Worm (Caenorhabditis elegans) whole organism, L1 larva: Measurements from ENCODE around the gene H39E23.2.
A peak's percentile ranks its signal among the peaks of the same experiment; 100 is the strongest.

Experiments
- C34B4.2 ChIP-seq: sonication (generic microtip); optimal IDR thresholded peaks from 2 replicates; lab custom pipeline; 2017; ENCODE audit warnings: mild to moderate bottlenecking, missing genetic modification characterization, missing compliant biosample characterization
- aly-2 ChIP-seq: fragments of 150-350 bp; optimal IDR thresholded peaks from 2 replicates; lab custom pipeline; 2014; ENCODE audit warnings: missing biosample characterization, missing genetic modification characterization
- ama-1 ChIP-seq: fragments of 150-350 bp; optimal IDR thresholded peaks from 2 replicates; lab custom pipeline; 2014
- ceh-82 ChIP-seq, 3 experiments: fragments of 150-350 bp in 1 of 3; sonication (generic microtip) in 2 of 3; optimal IDR thresholded peaks; 2 replicates each; lab custom pipeline; 2014 to 2017; ENCODE audit warnings: missing biosample characterization in 3 of 3, missing genetic modification characterization in 3 of 3
- dpl-1 ChIP-seq, 3 experiments: fragments of 150-350 bp in 2 of 3; sonication (generic microtip) in 1 of 3; optimal IDR thresholded peaks; 2 replicates each; lab custom pipeline; 2014 to 2017; ENCODE audit warnings: missing biosample characterization in 3 of 3, missing genetic modification characterization in 3 of 3, missing genetic modification reagents in 3 of 3
- efl-1 ChIP-seq, 4 experiments: fragments of 150-350 bp; optimal IDR thresholded peaks in 3 of 4; peaks in 1 of 4; 1 replicate in 1 of 4; 2 replicates in 3 of 4; lab custom pipeline; 2014; ENCODE audit warnings: missing biosample characterization in 2 of 4, missing genetic modification characterization in 2 of 4, missing genetic modification reagents in 2 of 4
- efl-3 ChIP-seq: fragments of 200-800 bp; sonication (Bioruptor generic); optimal IDR thresholded peaks from 2 replicates; lab custom pipeline; 2018; ENCODE audit warnings: mild to moderate bottlenecking, missing genetic modification characterization, missing compliant biosample characterization
- egl-27 ChIP-seq, 2 experiments: fragments of 150-350 bp in 1 of 2; sonication (generic microtip); optimal IDR thresholded peaks; 3 replicates each; lab custom pipeline; 2017 to 2018; ENCODE audit warnings: missing biosample characterization in 2 of 2, missing genetic modification characterization in 2 of 2, missing genetic modification reagents in 2 of 2
- fkh-10 ChIP-seq: sonication (generic microtip); optimal IDR thresholded peaks from 2 replicates; lab custom pipeline; 2017; ENCODE audit warnings: missing biosample characterization, missing genetic modification reagents, missing genetic modification characterization
- fkh-8 ChIP-seq: sonication (generic microtip); optimal IDR thresholded peaks from 2 replicates; lab custom pipeline; 2016; ENCODE audit warnings: mild to moderate bottlenecking, missing genetic modification characterization, missing compliant biosample characterization
- fos-1 ChIP-seq: fragments of 150-350 bp; optimal IDR thresholded peaks from 2 replicates; lab custom pipeline; 2014; ENCODE audit warnings: missing biosample characterization, missing genetic modification characterization
- hlh-17 ChIP-seq: fragments of 200-800 bp; sonication (Bioruptor generic); optimal IDR thresholded peaks from 2 replicates; lab custom pipeline; 2018; ENCODE audit warnings: missing genetic modification characterization, mild to moderate bottlenecking, missing compliant biosample characterization, moderate library complexity, borderline replicate concordance
- irx-1 ChIP-seq: sonication (generic microtip); optimal IDR thresholded peaks from 2 replicates; lab custom pipeline; 2016; ENCODE audit warnings: missing genetic modification characterization, missing compliant biosample characterization
- lin-14 ChIP-seq: fragments of 200-800 bp; sonication (Bioruptor generic); optimal IDR thresholded peaks from 2 replicates; lab custom pipeline; 2018; ENCODE audit warnings: mild to moderate bottlenecking, missing genetic modification characterization, moderate library complexity, missing compliant biosample characterization
- lin-15B ChIP-seq: fragments of 150-350 bp; sonication (generic microtip); optimal IDR thresholded peaks from 3 replicates; lab custom pipeline; 2014; ENCODE audit warnings: missing biosample characterization, missing genetic modification characterization
- lin-39 ChIP-seq: fragments of 150-350 bp; optimal IDR thresholded peaks from 2 replicates; lab custom pipeline; 2014; ENCODE audit warnings: missing biosample characterization, missing genetic modification reagents, missing genetic modification characterization
- lir-3 ChIP-seq: sonication (generic microtip); optimal IDR thresholded peaks from 2 replicates; lab custom pipeline; 2016; ENCODE audit warnings: mild to moderate bottlenecking, missing genetic modification characterization, moderate library complexity, missing compliant biosample characterization; ENCODE audit not compliant: poor library complexity
- lsy-2 ChIP-seq, 2 experiments: fragments of 150-350 bp; optimal IDR thresholded peaks; 2 replicates each; lab custom pipeline; 2014; ENCODE audit warnings: missing biosample characterization in 2 of 2, missing genetic modification characterization in 2 of 2
- nhr-11 ChIP-seq: fragments of 150-350 bp; optimal IDR thresholded peaks from 2 replicates; lab custom pipeline; 2014; ENCODE audit warnings: missing biosample characterization, missing genetic modification characterization
- nhr-12 ChIP-seq: sonication (generic microtip); optimal IDR thresholded peaks from 2 replicates; lab custom pipeline; 2017; ENCODE audit warnings: missing biosample characterization, missing genetic modification characterization
- nhr-19 ChIP-seq: fragments of 200-800 bp; sonication (Bioruptor generic); conservative IDR thresholded peaks from 2 replicates; pipeline ENCODE4 v1.3.6; 2022; ENCODE audit warnings: missing genetic modification characterization, missing compliant biosample characterization
- nhr-20 ChIP-seq: sonication (generic microtip); optimal IDR thresholded peaks from 2 replicates; lab custom pipeline; 2016; ENCODE audit warnings: mild to moderate bottlenecking, missing genetic modification characterization, missing compliant biosample characterization
- nhr-71 ChIP-seq: sonication (generic microtip); optimal IDR thresholded peaks from 2 replicates; lab custom pipeline; 2016; ENCODE audit warnings: mild to moderate bottlenecking, missing genetic modification characterization, moderate library complexity, missing compliant biosample characterization
- nhr-90 ChIP-seq: sonication (generic microtip); optimal IDR thresholded peaks from 2 replicates; lab custom pipeline; 2016; ENCODE audit warnings: mild to moderate bottlenecking, missing genetic modification characterization, missing compliant biosample characterization; ENCODE audit not compliant: poor library complexity
- pag-3 ChIP-seq: sonication (generic microtip); optimal IDR thresholded peaks from 2 replicates; lab custom pipeline; 2017; ENCODE audit warnings: missing genetic modification characterization, mild to moderate bottlenecking, missing compliant biosample characterization, antibody characterized with exemption, borderline replicate concordance; ENCODE audit not compliant: insufficient read depth
- pax-3 ChIP-seq: fragments of 200-800 bp; sonication (Bioruptor generic); optimal IDR thresholded peaks from 2 replicates; lab custom pipeline; 2018; ENCODE audit warnings: mild to moderate bottlenecking, missing genetic modification characterization, moderate library complexity, missing compliant biosample characterization
- rnt-1 ChIP-seq: sonication (generic microtip); optimal IDR thresholded peaks from 2 replicates; lab custom pipeline; 2016; ENCODE audit warnings: mild to moderate bottlenecking, missing genetic modification characterization, moderate library complexity, missing compliant biosample characterization
- skn-1 ChIP-seq: fragments of 150-350 bp; optimal IDR thresholded peaks from 2 replicates; lab custom pipeline; 2014; ENCODE audit warnings: missing biosample characterization, missing genetic modification characterization
- snu-23 ChIP-seq: sonication (generic microtip); optimal IDR thresholded peaks from 2 replicates; lab custom pipeline; 2016; ENCODE audit warnings: missing genetic modification characterization, missing compliant biosample characterization
- sptf-1 ChIP-seq: fragments of 150-350 bp; optimal IDR thresholded peaks from 2 replicates; lab custom pipeline; 2014; ENCODE audit warnings: missing biosample characterization, missing genetic modification characterization
- sup-37 ChIP-seq: fragments of 200-800 bp; sonication (Bioruptor generic); optimal IDR thresholded peaks from 2 replicates; lab custom pipeline; 2018; ENCODE audit warnings: mild to moderate bottlenecking, missing genetic modification characterization, missing compliant biosample characterization
- swsn-7 ChIP-seq: sonication (generic microtip); optimal IDR thresholded peaks from 2 replicates; lab custom pipeline; 2016; ENCODE audit warnings: missing genetic modification characterization, missing compliant biosample characterization
- tlp-1 ChIP-seq: fragments of 150-350 bp; optimal IDR thresholded peaks from 2 replicates; lab custom pipeline; 2014; ENCODE audit warnings: missing biosample characterization, missing genetic modification characterization
- xbp-1 ChIP-seq: sonication (generic microtip); optimal IDR thresholded peaks from 2 replicates; lab custom pipeline; 2016; ENCODE audit warnings: missing genetic modification characterization, missing compliant biosample characterization
- zip-4 ChIP-seq: fragments of 200-800 bp; sonication (Bioruptor generic); optimal IDR thresholded peaks from 2 replicates; lab custom pipeline; 2018; ENCODE audit warnings: mild to moderate bottlenecking, missing genetic modification characterization, moderate library complexity, missing compliant biosample characterization
- ztf-4 ChIP-seq: fragments of 150-350 bp; optimal IDR thresholded peaks from 2 replicates; lab custom pipeline; 2014; ENCODE audit warnings: missing biosample characterization, missing genetic modification characterization

Gene H39E23.2

ce11 chrV:14098519-14098918 lies 11.6 kb upstream of the H39E23.2 start, which contains the start of the genes D1086.2 and D1086.1:
Gene D1086.2, minus strand, starts transcription at chrV:14098668.
Gene D1086.1, plus strand, starts transcription at chrV:14098858.
- TF ChIP-seq nhr-71, result peak; percentile 60
- TF ChIP-seq fkh-10 (GFP tag; lab: Kevin White, UChicago), result no peak
- peak; percentile 21 for TF ChIP-seq rnt-1 (tag; lab: Kevin White, UChicago)
- no peak for TF ChIP-seq nhr-11 (tag; lab: Kevin White, UChicago)
- TF ChIP-seq aly-2 (tag; lab: Kevin White, UChicago), result no peak
- peak; percentile 73 for TF ChIP-seq lin-14
- peak; percentile 30 for TF ChIP-seq nhr-20
- peak in 1 of 2 experiments; percentile 2 for TF ChIP-seq lsy-2 (tag; optimal IDR thresholded peaks at IDR 0.05; lab: Kevin White, UChicago)
- TF ChIP-seq nhr-19 (GFP tag; lab: Robert Waterston, UW), result peak; percentile 35
- peak; percentile 16 for TF ChIP-seq lin-39
- no peak for TF ChIP-seq pag-3
- TF ChIP-seq sup-37, result no peak

- TF ChIP-seq skn-1 (tag; lab: Kevin White, UChicago) (no peak), sptf-1 (tag; lab: Kevin White, UChicago) (no peak), ztf-4 (tag; lab: Kevin White, UChicago) (no peak), lin-14 (peak; percentile 48), rnt-1 (tag; lab: Kevin White, UChicago) (peak; percentile 25)
Observed at ce11 chrV:14100886-14101285, 9.3 kb upstream of the H39E23.2 start, which contains the start of gene D1086.12. Gene D1086.12, plus strand, starts transcription at chrV:14101186.

- TF ChIP-seq dpl-1 (GFP tag; optimal IDR thresholded peaks at IDR 0.05; lab: Kevin White, UChicago) (no peak), lin-15B (tag; lab: Kevin White, UChicago) (no peak)
- TF ChIP-seq, all 84 proteins: peak for 0
Observed at ce11 chrV:14103970-14104369, 6.2 kb upstream of the H39E23.2 start, which contains the start of gene D1086.9. Gene D1086.9, plus strand, starts transcription at chrV:14104270.

- TF ChIP-seq fkh-8 (tag; lab: Kevin White, UChicago), result no peak
- no peak for TF ChIP-seq snu-23
- TF ChIP-seq fkh-10 (GFP tag; lab: Kevin White, UChicago), result no peak
- no peak for TF ChIP-seq ama-1 (lab: Kevin White, UChicago)
- no peak for TF ChIP-seq sptf-1 (tag; lab: Kevin White, UChicago)
- TF ChIP-seq nhr-90, result no peak
- TF ChIP-seq egl-27 (tag; optimal IDR thresholded peaks at IDR 0.05; lab: Kevin White, UChicago), result no peak
- no peak for TF ChIP-seq lin-14
- no peak for TF ChIP-seq swsn-7 (tag; lab: Kevin White, UChicago)
- no peak for TF ChIP-seq C34B4.2 (tag; lab: Kevin White, UChicago)
- TF ChIP-seq pax-3 (tag; lab: Kevin White, UChicago), result no peak
- TF ChIP-seq xbp-1 (tag; lab: Kevin White, UChicago), result no peak
- no peak for TF ChIP-seq tlp-1 (tag; lab: Kevin White, UChicago)
- no peak for TF ChIP-seq efl-3 (GFP tag; lab: Kevin White, UChicago)
- no peak for TF ChIP-seq rnt-1 (tag; lab: Kevin White, UChicago)
- TF ChIP-seq lir-3, result no peak
- no peak for TF ChIP-seq zip-4 (GFP tag; lab: Kevin White, UChicago)
- TF ChIP-seq hlh-17 (GFP tag; lab: Kevin White, UChicago), result no peak
- no peak for TF ChIP-seq irx-1 (tag; lab: Kevin White, UChicago)
Observed at ce11 chrV:14107511-14107910, 2.6 kb upstream of the H39E23.2 start, which contains the start of gene H39E23.3. Gene H39E23.3, plus strand, starts transcription at chrV:14107811.

- TF ChIP-seq fos-1, result no peak
- TF ChIP-seq C34B4.2 (tag; lab: Kevin White, UChicago), result no peak
- no peak for TF ChIP-seq ceh-82 (tag; optimal IDR thresholded peaks at IDR 0.05; lab: Kevin White, UChicago)
- no peak for TF ChIP-seq nhr-12 (tag; lab: Kevin White, UChicago)
- TF ChIP-seq efl-1 (optimal IDR thresholded peaks at IDR 0.05; lab: Kevin White, UChicago), result no peak
- TF ChIP-seq efl-1 (GFP tag; optimal IDR thresholded peaks at IDR 0.05 in 1 of 2; lab: Kevin White, UChicago), result no peak
- TF ChIP-seq sup-37, result no peak
Observed at ce11 chrV:14120674-14121073, 10.5 kb downstream of the H39E23.2 start.
